Fruit fly (Drosophila melanogaster): ENCODE measurements around the gene Uch-L5.

Gene Uch-L5

dm6 chr3L:9476829-9477228 is at the start of gene Uch-L5, which contains the start of gene Jarid2:
Uch-L5 (minus strand) TSS chr3L:9476965.
Jarid2 (plus strand) TSS chr3L:9477038.
- TF ChIP-seq Sox102F (GFP tag; optimal IDR thresholded peaks at IDR 0.05) (no peak), Ets96B (tag; optimal IDR thresholded peaks at IDR 0.05) (no peak), vri (GFP tag; optimal IDR thresholded peaks at IDR 0.05) (peak; percentile 13), Lpt (GFP tag; optimal IDR thresholded peaks at IDR 0.05) (no peak), CG31627 (GFP tag; optimal IDR thresholded peaks at IDR 0.05) (peak; percentile 63), fd59A (GFP tag; optimal IDR thresholded peaks at IDR 0.05) (no peak), CG3919 (GFP tag; optimal IDR thresholded peaks at IDR 0.05) (no peak), Eip93F (GFP tag; optimal IDR thresholded peaks at IDR 0.05) (no peak), CG15336 (GFP tag; IDR thresholded peaks at IDR 0.05) (no peak), fd85E (GFP tag; optimal IDR thresholded peaks at IDR 0.05) (no peak), OdsH (GFP tag; optimal IDR thresholded peaks at IDR 0.05) (no peak), CG34406 (GFP tag; optimal IDR thresholded peaks at IDR 0.05) (no peak), CG11294 (GFP tag; IDR thresholded peaks at IDR 0.05) (no peak), CG8119 (GFP tag; IDR thresholded peaks at IDR 0.05) (no peak), fkh (GFP tag; optimal IDR thresholded peaks at IDR 0.05) (peak; percentile 13), esn (GFP tag; optimal IDR thresholded peaks at IDR 0.05) (peak; percentile 72), svp (GFP tag) (no peak), Gug (GFP tag; IDR thresholded peaks at IDR 0.05) (no peak), Smox (GFP tag; optimal IDR thresholded peaks at IDR 0.05) (no peak), CG6163 (GFP tag; IDR thresholded peaks at IDR 0.05) (no peak), Sox15 (GFP tag; optimal IDR thresholded peaks at IDR 0.05) (no peak), cyc (GFP tag; optimal IDR thresholded peaks at IDR 0.05) (peak; percentile 65), dac (GFP tag; optimal IDR thresholded peaks at IDR 0.05) (no peak), ss (GFP tag; optimal IDR thresholded peaks at IDR 0.05) (peak in 1 of 2 experiments; percentile 33), Blimp-1 (GFP tag; optimal IDR thresholded peaks at IDR 0.05) (no peak), spab (GFP tag; optimal IDR thresholded peaks at IDR 0.05) (no peak), topi (GFP tag; optimal IDR thresholded peaks at IDR 0.05) (no peak), CG11902 (GFP tag; optimal IDR thresholded peaks at IDR 0.05) (no peak), acj6 (GFP tag; optimal IDR thresholded peaks at IDR 0.05) (no peak), CG1621 (tag; optimal IDR thresholded peaks at IDR 0.05) (peak; percentile 59), CG6854 (GFP tag; optimal IDR thresholded peaks at IDR 0.05) (peak; percentile 73), CG8632 (GFP tag; optimal IDR thresholded peaks at IDR 0.05) (no peak), CG6276 (GFP tag; optimal IDR thresholded peaks at IDR 0.05) (no peak), achi (GFP tag; optimal IDR thresholded peaks at IDR 0.05) (no peak), Eip78C (GFP tag) (no peak), Hr39 (GFP tag; optimal IDR thresholded peaks at IDR 0.05) (no peak), CG8319 (GFP tag; optimal IDR thresholded peaks at IDR 0.05) (peak; percentile 9), Hr38 (GFP tag; optimal IDR thresholded peaks at IDR 0.05) (no peak), Hr4 (GFP tag; optimal IDR thresholded peaks at IDR 0.05) (no peak), salr (GFP tag; optimal IDR thresholded peaks at IDR 0.05) (peak in 1 of 2 experiments; percentile 16), CG3032 (tag; optimal IDR thresholded peaks at IDR 0.05) (peak; percentile 27), CG32006 (GFP tag; optimal IDR thresholded peaks at IDR 0.05) (no peak), Met (GFP tag; optimal IDR thresholded peaks at IDR 0.05) (no peak), CG9139 (GFP tag; optimal IDR thresholded peaks at IDR 0.05) (no peak), net (GFP tag; optimal IDR thresholded peaks at IDR 0.05) (no peak), CG7368 (GFP tag; optimal IDR thresholded peaks at IDR 0.05) (no peak), Ets21C (GFP tag; optimal IDR thresholded peaks at IDR 0.05) (no peak), Eip75B (GFP tag; optimal IDR thresholded peaks at IDR 0.05) (no peak), CG16779 (tag; optimal IDR thresholded peaks at IDR 0.05) (no peak), dsx (GFP tag; optimal IDR thresholded peaks at IDR 0.05; ENCODE audit: poor library complexity, severe bottlenecking) (no peak), CG10669 (GFP tag; optimal IDR thresholded peaks at IDR 0.05) (no peak), CG11762 (GFP tag; optimal IDR thresholded peaks at IDR 0.05; ENCODE audit: insufficient read depth) (no peak), eg (GFP tag; IDR thresholded peaks at IDR 0.05) (no peak)

All from whole organism, prepupa.